Worm (Caenorhabditis elegans) whole organism, young adult: Measurements from ENCODE around the gene T22E5.1.

Experiments
- C06A6.2 ChIP-seq: fragments of 200-800 bp; sonication (Bioruptor generic); conservative IDR thresholded peaks from 2 replicates; pipeline ENCODE4 v1.3.6; 2022; ENCODE audit warnings: missing genetic modification characterization, missing compliant biosample characterization
- F23B12.7 ChIP-seq: sonication (generic microtip); optimal IDR thresholded peaks from 2 replicates; lab custom pipeline; 2017; ENCODE audit warnings: missing genetic modification characterization, mild to moderate bottlenecking, missing compliant biosample characterization, antibody characterized with exemption, moderate library complexity; ENCODE audit not compliant: insufficient read depth
- F33H1.4 ChIP-seq: fragments of 200-800 bp; sonication (Bioruptor generic); IDR thresholded peaks from 2 replicates; pipeline ENCODE4 v1.3.6; 2022; ENCODE audit warnings: missing genetic modification reagents, missing genetic modification characterization, missing compliant biosample characterization
- F39B2.1 ChIP-seq: fragments of 200-800 bp; sonication (Bioruptor generic); IDR thresholded peaks from 2 replicates; pipeline ENCODE4 v1.3.6; 2022; ENCODE audit warnings: missing genetic modification reagents, missing genetic modification characterization, missing compliant biosample characterization
- F57A8.1 ChIP-seq: fragments of 200-800 bp; sonication (Bioruptor generic); optimal IDR thresholded peaks from 2 replicates; lab custom pipeline; 2018; ENCODE audit warnings: mild to moderate bottlenecking, missing genetic modification characterization, moderate library complexity, missing compliant biosample characterization
- T07F8.4 ChIP-seq: sonication (generic microtip); optimal IDR thresholded peaks from 2 replicates; lab custom pipeline; 2016; ENCODE audit warnings: mild to moderate bottlenecking, missing genetic modification characterization, moderate library complexity, missing compliant biosample characterization
- T26A5.8 ChIP-seq: sonication (generic microtip); optimal IDR thresholded peaks from 2 replicates; lab custom pipeline; 2016; ENCODE audit warnings: missing genetic modification characterization, missing compliant biosample characterization
- Y53G8AR.9 ChIP-seq: fragments of 200-800 bp; sonication (Bioruptor generic); conservative IDR thresholded peaks from 2 replicates; pipeline ENCODE4 v1.3.6; 2022; ENCODE audit warnings: missing genetic modification reagents, missing genetic modification characterization, missing compliant biosample characterization
- Y67H2A.10 ChIP-seq: fragments of 200-800 bp; sonication (Bioruptor generic); conservative IDR thresholded peaks from 2 replicates; pipeline ENCODE4 v1.3.6; 2022; ENCODE audit warnings: missing genetic modification reagents, missing genetic modification characterization, missing compliant biosample characterization
- ama-1 ChIP-seq, 3 experiments: fragments of 150-350 bp in 1 of 3; sonication (generic microtip) in 2 of 3; optimal IDR thresholded peaks; 2 replicates each; lab custom pipeline; 2014 to 2018; ENCODE audit warnings: missing biosample characterization in 2 of 3, missing genetic modification characterization in 2 of 3, missing genetic modification reagents in 2 of 3
- aptf-2 ChIP-seq: fragments of 200-800 bp; sonication (Bioruptor generic); conservative IDR thresholded peaks from 2 replicates; pipeline ENCODE4 v1.3.6; 2022; ENCODE audit warnings: missing genetic modification reagents, missing genetic modification characterization, missing compliant biosample characterization
- bed-1 ChIP-seq: fragments of 200-800 bp; sonication (Bioruptor generic); IDR thresholded peaks from 2 replicates; pipeline ENCODE4 v1.3.6; 2022; ENCODE audit warnings: missing genetic modification reagents, missing genetic modification characterization, missing compliant biosample characterization
- ceh-100 ChIP-seq: fragments of 200-800 bp; sonication (Bioruptor generic); IDR thresholded peaks from 2 replicates; pipeline ENCODE4 v1.3.6; 2022; ENCODE audit warnings: missing genetic modification reagents, missing genetic modification characterization, missing compliant biosample characterization
- ceh-58 ChIP-seq: fragments of 200-800 bp; sonication (Bioruptor generic); IDR thresholded peaks from 2 replicates; pipeline ENCODE4 v1.3.6; 2022; ENCODE audit warnings: missing genetic modification characterization, missing compliant biosample characterization
- ceh-91 ChIP-seq: fragments of 200-800 bp; sonication (Bioruptor generic); IDR thresholded peaks from 2 replicates; pipeline ENCODE4 v1.3.6; 2022; ENCODE audit warnings: missing genetic modification reagents, missing genetic modification characterization, missing compliant biosample characterization
- chd-7 ChIP-seq: sonication (generic microtip); optimal IDR thresholded peaks from 2 replicates; lab custom pipeline; 2016; ENCODE audit warnings: mild to moderate bottlenecking, missing genetic modification characterization, moderate library complexity, missing compliant biosample characterization
- efl-1 ChIP-seq: fragments of 150-350 bp; optimal IDR thresholded peaks from 2 replicates; lab custom pipeline; 2014; ENCODE audit warnings: missing biosample characterization, missing genetic modification reagents, missing genetic modification characterization
- let-526 ChIP-seq: fragments of 200-800 bp; sonication (Bioruptor generic); IDR thresholded peaks from 2 replicates; pipeline ENCODE4 v1.3.6; 2022; ENCODE audit warnings: missing genetic modification reagents, missing genetic modification characterization, missing compliant biosample characterization
- let-607 ChIP-seq, 2 experiments: fragments of 200-800 bp in 1 of 2; sonication (Bioruptor generic) in 1 of 2; sonication (generic microtip) in 1 of 2; optimal IDR thresholded peaks; 2 replicates each; lab custom pipeline; 2016 to 2018; ENCODE audit warnings: mild to moderate bottlenecking in 2 of 2, missing compliant biosample characterization in 2 of 2, missing genetic modification characterization in 2 of 2, moderate library complexity in 2 of 2, missing genotype in 1 of 2
- lin-26 ChIP-seq: fragments of 200-800 bp; sonication (Bioruptor generic); IDR thresholded peaks from 2 replicates; pipeline ENCODE4 v1.3.6; 2022; ENCODE audit warnings: missing genetic modification reagents, missing genetic modification characterization, missing compliant biosample characterization
- lin-40 ChIP-seq: sonication (generic microtip); optimal IDR thresholded peaks from 2 replicates; lab custom pipeline; 2016; ENCODE audit warnings: missing genetic modification characterization, mild to moderate bottlenecking, missing compliant biosample characterization, missing genotype, missing genetic modification reagents
- lin-54 ChIP-seq: fragments of 200-800 bp; sonication (Bioruptor generic); optimal IDR thresholded peaks from 2 replicates; lab custom pipeline; 2018; ENCODE audit warnings: mild to moderate bottlenecking, missing genetic modification characterization, missing compliant biosample characterization
- lsl-1 ChIP-seq: fragments of 200-800 bp; sonication (Bioruptor generic); optimal IDR thresholded peaks from 2 replicates; lab custom pipeline; 2018; ENCODE audit warnings: mild to moderate bottlenecking, missing genetic modification characterization, moderate library complexity, missing compliant biosample characterization
- madf-10 ChIP-seq: sonication (generic microtip); optimal IDR thresholded peaks from 2 replicates; lab custom pipeline; 2016; ENCODE audit warnings: mild to moderate bottlenecking, missing genetic modification characterization, missing compliant biosample characterization
- mcd-1 ChIP-seq: fragments of 200-800 bp; sonication (Bioruptor generic); IDR thresholded peaks from 2 replicates; pipeline ENCODE4 v1.3.6; 2022; ENCODE audit warnings: missing genetic modification reagents, missing genetic modification characterization, missing compliant biosample characterization
- mes-4 ChIP-seq: sonication (generic microtip); optimal IDR thresholded peaks from 2 replicates; lab custom pipeline; 2016; ENCODE audit warnings: missing genotype, missing genetic modification characterization, missing compliant biosample characterization
- nhr-120 ChIP-seq: fragments of 200-800 bp; sonication (Bioruptor generic); IDR thresholded peaks from 2 replicates; pipeline ENCODE4 v1.3.6; 2022; ENCODE audit warnings: missing genetic modification characterization, missing compliant biosample characterization
- nhr-179 ChIP-seq: sonication (generic microtip); optimal IDR thresholded peaks from 2 replicates; lab custom pipeline; 2016; ENCODE audit warnings: mild to moderate bottlenecking, missing genetic modification characterization, missing compliant biosample characterization
- nhr-80 ChIP-seq: sonication (generic microtip); optimal IDR thresholded peaks from 2 replicates; lab custom pipeline; 2016; ENCODE audit warnings: missing genetic modification characterization, missing compliant biosample characterization
- sea-2 ChIP-seq: fragments of 200-800 bp; sonication (Bioruptor generic); IDR thresholded peaks from 2 replicates; pipeline ENCODE4 v1.3.6; 2022; ENCODE audit warnings: missing genetic modification characterization, missing compliant biosample characterization
- snpc-3.4 ChIP-seq: sonication (generic microtip); optimal IDR thresholded peaks from 2 replicates; lab custom pipeline; 2017; ENCODE audit warnings: missing genetic modification characterization, mild to moderate bottlenecking, missing compliant biosample characterization, antibody characterized with exemption, moderate library complexity, missing genotype, missing genetic modification reagents
- tbx-9 ChIP-seq: sonication (generic microtip); optimal IDR thresholded peaks from 2 replicates; lab custom pipeline; 2016; ENCODE audit warnings: borderline replicate concordance, missing genetic modification characterization, inconsistent platforms, missing compliant biosample characterization
- unc-62 ChIP-seq: fragments of 150-350 bp; optimal IDR thresholded peaks from 2 replicates; lab custom pipeline; 2014; ENCODE audit warnings: missing biosample characterization, missing genetic modification reagents, missing genetic modification characterization
- xnd-1 ChIP-seq: sonication (generic microtip); optimal IDR thresholded peaks from 2 replicates; lab custom pipeline; 2016; ENCODE audit warnings: missing genotype, missing genetic modification reagents, missing genetic modification characterization, missing compliant biosample characterization
- zim-3 ChIP-seq: sonication (generic microtip); optimal IDR thresholded peaks from 2 replicates; lab custom pipeline; 2017; ENCODE audit warnings: mild to moderate bottlenecking, missing genetic modification characterization, moderate library complexity, missing compliant biosample characterization
- ztf-22 ChIP-seq: fragments of 200-800 bp; sonication (Bioruptor generic); optimal IDR thresholded peaks from 2 replicates; lab custom pipeline; 2018; ENCODE audit warnings: mild to moderate bottlenecking, missing genetic modification characterization, moderate library complexity, missing compliant biosample characterization
- ztf-25 ChIP-seq: fragments of 200-800 bp; sonication (Bioruptor generic); IDR thresholded peaks from 2 replicates; pipeline ENCODE4 v1.3.6; 2022; ENCODE audit warnings: missing genetic modification reagents, missing genetic modification characterization, missing compliant biosample characterization
- ztf-26 ChIP-seq: sonication (generic microtip); optimal IDR thresholded peaks from 2 replicates; lab custom pipeline; 2017; ENCODE audit warnings: missing genetic modification characterization, missing compliant biosample characterization
- ztf-3 ChIP-seq: fragments of 200-800 bp; sonication (Bioruptor generic); optimal IDR thresholded peaks from 2 replicates; lab custom pipeline; 2018; ENCODE audit warnings: mild to moderate bottlenecking, missing genetic modification characterization, missing compliant biosample characterization
- ztf-6 ChIP-seq: fragments of 200-800 bp; sonication (Bioruptor generic); IDR thresholded peaks from 2 replicates; pipeline ENCODE4 v1.3.6; 2022; ENCODE audit warnings: missing genetic modification reagents, missing genetic modification characterization, missing compliant biosample characterization

Gene T22E5.1

ce11 chrX:6412575-6412974, at the start of gene T22E5.1:
T22E5.1 (plus strand) TSS chrX:6412875.
- TF ChIP-seq xnd-1 (tag; lab: Kevin White, UChicago) (no peak), aptf-2 (no peak), T07F8.4 (tag; lab: Kevin White, UChicago) (no peak), ztf-3 (GFP tag; lab: Kevin White, UChicago) (no peak), Y53G8AR.9 (no peak), ztf-26 (tag; lab: Kevin White, UChicago) (no peak), let-526 (GFP tag; lab: Robert Waterston, UW) (no peak), sea-2 (GFP tag; lab: Robert Waterston, UW) (no peak), F33H1.4 (GFP tag; lab: Robert Waterston, UW) (no peak), bed-1 (no peak), lsl-1 (GFP tag; lab: Kevin White, UChicago) (no peak), F39B2.1 (GFP tag; lab: Robert Waterston, UW) (no peak), T26A5.8 (no peak), chd-7 (tag; lab: Kevin White, UChicago) (no peak), F57A8.1 (GFP tag; lab: Kevin White, UChicago) (no peak), lin-26 (no peak)

ce11 chrX:6364196-6364595, 48.5 kb upstream of the T22E5.1 start, which contains the start of gene C03B1.4:
C03B1.4 (plus strand) TSS chrX:6364496.
- TF ChIP-seq efl-1 (GFP tag; lab: Kevin White, UChicago) (no peak), Y67H2A.10 (GFP tag; lab: Robert Waterston, UW) (no peak)

ce11 chrX:6365715-6366114, 47.0 kb upstream of the T22E5.1 start, which contains the start of gene C03B1.3:
C03B1.3 (plus strand) TSS chrX:6366015.
- TF ChIP-seq ceh-58, result no peak
- no peak for TF ChIP-seq mes-4 (tag; lab: Kevin White, UChicago)
- TF ChIP-seq unc-62 (GFP tag; lab: Kevin White, UChicago), result no peak
- TF ChIP-seq ceh-100 (GFP tag; lab: Robert Waterston, UW), result no peak
- no peak for TF ChIP-seq nhr-179
- no peak for TF ChIP-seq F23B12.7 (tag; lab: Kevin White, UChicago)
- TF ChIP-seq ztf-22 (GFP tag; lab: Kevin White, UChicago), result no peak
- TF ChIP-seq ztf-6 (GFP tag; lab: Robert Waterston, UW), result no peak
- no peak for TF ChIP-seq ztf-25
- TF ChIP-seq nhr-80, result no peak
- TF ChIP-seq ceh-91 (GFP tag; lab: Robert Waterston, UW), result no peak
- TF ChIP-seq zim-3 (tag; lab: Kevin White, UChicago), result no peak
- no peak for TF ChIP-seq mcd-1 (GFP tag; lab: Robert Waterston, UW)
- no peak for TF ChIP-seq lin-54
- no peak for TF ChIP-seq C06A6.2 (GFP tag; lab: Robert Waterston, UW)
- no peak for TF ChIP-seq Y53G8AR.9

ce11 chrX:6369717-6370116, 43.0 kb upstream of the T22E5.1 start, which contains the start of gene C03B1.2:
C03B1.2 (plus strand) TSS chrX:6370017.
- TF ChIP-seq chd-7 (tag; lab: Kevin White, UChicago) (no peak), nhr-120 (GFP tag; lab: Robert Waterston, UW) (no peak), snpc-3.4 (no peak), lin-40 (tag; lab: Kevin White, UChicago) (no peak), let-607 (tag; optimal IDR thresholded peaks at IDR 0.05; lab: Kevin White, UChicago) (no peak), ceh-58 (no peak), tbx-9 (tag; lab: Kevin White, UChicago) (no peak), madf-10 (tag; lab: Kevin White, UChicago) (no peak), ama-1 (optimal IDR thresholded peaks at IDR 0.05; lab: Kevin White, UChicago) (no peak), ama-1 (GFP tag; optimal IDR thresholded peaks at IDR 0.05; lab: Kevin White, UChicago) (no peak)
- TF ChIP-seq, all 124 proteins: peak for 0
